Worm (Caenorhabditis elegans) whole organism, midembryonic: ENCODE results near the gene swt-4.
A peak's percentile ranks its signal among the peaks of the same experiment; 100 is the strongest.

Experiments used
- T22C8.4 ChIP-seq: fragments of 200-800 bp; sonication (Bioruptor generic); IDR thresholded peaks from 2 replicates; pipeline ENCODE4 v1.3.6; 2022; ENCODE audit warnings: missing genetic modification characterization, missing compliant biosample characterization
- cog-1 ChIP-seq: sonication (generic microtip); optimal IDR thresholded peaks from 2 replicates; lab custom pipeline; 2016; ENCODE audit warnings: missing genetic modification characterization, missing compliant biosample characterization
- flt-1 ChIP-seq: fragments of 200-800 bp; sonication (Bioruptor generic); IDR thresholded peaks from 2 replicates; pipeline ENCODE4 v1.3.6; 2022; ENCODE audit warnings: missing genetic modification characterization, missing compliant biosample characterization
- klf-2 ChIP-seq: fragments of 200-800 bp; sonication (Bioruptor generic); conservative IDR thresholded peaks from 2 replicates; pipeline ENCODE4 v1.3.6; 2022; ENCODE audit warnings: missing genetic modification reagents, missing genetic modification characterization, missing compliant biosample characterization
- med-1 ChIP-seq: sonication (generic microtip); optimal IDR thresholded peaks from 2 replicates; lab custom pipeline; 2017; ENCODE audit warnings: missing genetic modification characterization, mild to moderate bottlenecking, missing compliant biosample characterization, antibody characterized with exemption, missing genetic modification reagents; ENCODE audit not compliant: insufficient read depth
- ref-1 ChIP-seq: fragments of 200-800 bp; sonication (Bioruptor generic); conservative IDR thresholded peaks from 2 replicates; pipeline ENCODE4 v1.3.6; 2022; ENCODE audit warnings: missing genetic modification reagents, missing genetic modification characterization, missing compliant biosample characterization
- tab-1 ChIP-seq: fragments of 200-800 bp; sonication (Bioruptor generic); IDR thresholded peaks from 2 replicates; pipeline ENCODE4 v1.3.6; 2022; ENCODE audit warnings: missing genetic modification characterization, missing compliant biosample characterization
- ztf-23 ChIP-seq: fragments of 200-800 bp; sonication (Bioruptor generic); IDR thresholded peaks from 2 replicates; pipeline ENCODE4 v1.3.6; 2022; ENCODE audit warnings: missing genetic modification reagents, missing genetic modification characterization, missing compliant biosample characterization
- ztf-29 ChIP-seq: fragments of 200-800 bp; sonication (Bioruptor generic); IDR thresholded peaks from 2 replicates; pipeline ENCODE4 v1.3.6; 2022; ENCODE audit warnings: missing genetic modification reagents, missing genetic modification characterization, missing compliant biosample characterization

swt-4 gene

ce11 chrIII:10605049-10605448, 23.9 kb downstream of the swt-4 start, which contains the start of gene rabx-5:
TSS of gene rabx-5 (plus strand) at chrIII:10605349.
- no peak for TF ChIP-seq ztf-23 (GFP tag; lab: Robert Waterston, UW)
- no peak for TF ChIP-seq T22C8.4 (GFP tag; lab: Robert Waterston, UW)
- no peak for TF ChIP-seq cog-1 (tag; lab: Kevin White, UChicago)
- TF ChIP-seq ztf-29: no peak
- no peak for TF ChIP-seq ref-1
- TF ChIP-seq med-1 (GFP tag; lab: Kevin White, UChicago): no peak
- no peak for TF ChIP-seq flt-1
- TF ChIP-seq klf-2: no peak
- TF ChIP-seq tab-1 (GFP tag; lab: Robert Waterston, UW): no peak

ce11 chrIII:10604325-10604724, 24.6 kb downstream of the swt-4 start:
- no peak for TF ChIP-seq tab-1 (GFP tag; lab: Robert Waterston, UW)
- no peak for TF ChIP-seq ref-1
- TF ChIP-seq med-1 (GFP tag; lab: Kevin White, UChicago): no peak
- TF ChIP-seq ztf-23 (GFP tag; lab: Robert Waterston, UW): no peak
- TF ChIP-seq ztf-29: no peak
- TF ChIP-seq T22C8.4 (GFP tag; lab: Robert Waterston, UW): no peak
- no peak for TF ChIP-seq cog-1 (tag; lab: Kevin White, UChicago)
- TF ChIP-seq flt-1: no peak
- no peak for TF ChIP-seq klf-2

ce11 chrIII:10603248-10603647, 25.7 kb downstream of the swt-4 start, which contains the start of gene Y39A1A.2:
TSS of gene Y39A1A.2 (minus strand) at chrIII:10603566.
- no peak for TF ChIP-seq ztf-29
- TF ChIP-seq T22C8.4 (GFP tag; lab: Robert Waterston, UW): peak; percentile 43; the same call in 1 of the 2 replicates

ce11 chrIII:10600894-10601293, 28.0 kb downstream of the swt-4 start:
- TF ChIP-seq med-1 (GFP tag; lab: Kevin White, UChicago) (no peak), tab-1 (GFP tag; lab: Robert Waterston, UW) (no peak), cog-1 (tag; lab: Kevin White, UChicago) (no peak), ztf-23 (GFP tag; lab: Robert Waterston, UW) (no peak), flt-1 (no peak), ztf-29 (no peak), klf-2 (no peak)

- TF ChIP-seq cog-1 (tag; lab: Kevin White, UChicago) (no peak), ztf-23 (GFP tag; lab: Robert Waterston, UW) (no peak), klf-2 (no peak), med-1 (GFP tag; lab: Kevin White, UChicago) (no peak), tab-1 (GFP tag; lab: Robert Waterston, UW) (no peak), T22C8.4 (GFP tag; lab: Robert Waterston, UW) (no peak), flt-1 (no peak), ztf-29 (no peak), ref-1 (no peak)
These were observed 28.8 kb downstream of the swt-4 start, which contains the start of gene epg-6 for ce11 chrIII:10600138-10600626. TSS of gene epg-6 (minus strand) at chrIII:10600188.

DNA sequence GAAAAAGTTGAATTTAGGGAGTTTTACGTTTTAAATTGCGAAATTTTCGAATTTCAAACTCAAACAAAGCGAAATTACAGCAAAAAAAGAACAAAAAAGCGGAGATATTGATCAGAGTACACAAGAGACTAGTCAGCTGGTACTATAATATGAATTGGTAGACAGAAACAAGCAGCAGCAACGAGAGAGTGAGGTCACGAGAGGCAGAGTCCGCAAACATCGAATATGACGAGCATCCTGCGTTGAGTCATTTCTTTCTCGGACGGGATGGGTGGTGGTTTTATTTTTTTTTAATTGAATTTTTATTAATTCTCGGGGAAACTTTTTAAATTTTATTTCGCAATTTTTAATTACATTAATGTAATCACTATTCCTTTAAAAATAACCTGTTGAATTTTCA, 29.2 kb downstream of the swt-4 start:
- TF ChIP-seq klf-2 (no peak), med-1 (GFP tag; lab: Kevin White, UChicago) (no peak), cog-1 (tag; lab: Kevin White, UChicago) (no peak), tab-1 (GFP tag; lab: Robert Waterston, UW) (no peak), ztf-23 (GFP tag; lab: Robert Waterston, UW) (0 out of 2 replicates have a peak, but pooled peaks have one; percentile 9)

DNA sequence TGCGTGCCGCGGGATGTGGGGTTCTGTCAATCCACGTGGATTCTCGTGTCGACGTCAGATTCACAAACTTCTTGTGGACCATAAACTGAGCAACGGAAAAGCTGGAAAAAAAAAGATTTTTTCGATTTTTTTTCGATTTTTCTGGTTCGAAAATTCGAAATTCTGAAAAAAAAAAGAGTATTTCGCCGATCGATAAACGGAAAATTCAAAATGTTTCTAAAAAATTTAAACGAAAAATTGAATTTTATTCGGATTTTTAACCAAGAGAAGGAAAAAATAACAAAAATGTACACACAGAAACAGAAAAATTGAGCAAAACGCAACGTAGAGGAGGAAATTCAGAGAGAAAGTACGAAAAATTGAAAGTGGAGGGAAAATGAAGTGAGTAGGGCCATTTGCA, 32.6 kb downstream of the swt-4 start, which contains the start of gene Y39A1A.3:
Gene Y39A1A.3, minus strand, starts transcription at position 101 of the 400 bp plus-strand sequence.
- TF ChIP-seq T22C8.4 (GFP tag; lab: Robert Waterston, UW) (no peak), klf-2 (no peak), cog-1 (tag; lab: Kevin White, UChicago) (no peak), ref-1 (no peak), med-1 (GFP tag; lab: Kevin White, UChicago) (no peak), ztf-23 (GFP tag; lab: Robert Waterston, UW) (no peak), ztf-29 (no peak), tab-1 (GFP tag; lab: Robert Waterston, UW) (no peak), flt-1 (no peak)

- no peak for TF ChIP-seq tab-1 (GFP tag; lab: Robert Waterston, UW)
- TF ChIP-seq klf-2: no peak
- no peak for TF ChIP-seq ztf-23 (GFP tag; lab: Robert Waterston, UW)
- no peak for TF ChIP-seq ref-1
- no peak for TF ChIP-seq med-1 (GFP tag; lab: Kevin White, UChicago)
- no peak for TF ChIP-seq T22C8.4 (GFP tag; lab: Robert Waterston, UW)
- no peak for TF ChIP-seq ztf-29
- TF ChIP-seq cog-1 (tag; lab: Kevin White, UChicago): no peak
These were observed 33.9 kb downstream of the swt-4 start, which contains the start of gene Y45F3A.9 for ce11 chrIII:10595066-10595465. TSS of gene Y45F3A.9 (minus strand) at chrIII:10595166.

DNA sequence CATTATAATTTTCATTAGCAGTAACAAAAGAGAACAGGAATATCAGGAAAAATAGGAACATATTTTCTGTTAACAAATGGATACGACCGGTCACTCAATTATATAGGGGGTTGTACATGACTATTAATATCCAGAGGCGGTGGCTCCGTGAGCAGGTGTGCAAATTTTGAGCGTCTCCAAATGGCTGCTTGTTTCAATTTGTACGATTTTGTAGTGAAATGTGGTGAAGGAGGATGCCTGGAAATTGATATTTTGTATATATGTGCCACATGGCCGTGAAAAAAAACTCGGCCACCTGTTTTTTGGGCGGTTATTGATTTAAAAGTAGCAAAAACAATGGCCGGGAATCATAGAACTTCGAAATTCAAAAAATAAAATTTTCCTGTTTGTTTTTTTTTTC, 36.2 kb downstream of the swt-4 start, which contains the start of gene Y45F3A.8:
Gene Y45F3A.8, minus strand, starts transcription at position 101 of the 400 bp plus-strand sequence.
- no peak for TF ChIP-seq ztf-29
- no peak for TF ChIP-seq ztf-23 (GFP tag; lab: Robert Waterston, UW)

DNA sequence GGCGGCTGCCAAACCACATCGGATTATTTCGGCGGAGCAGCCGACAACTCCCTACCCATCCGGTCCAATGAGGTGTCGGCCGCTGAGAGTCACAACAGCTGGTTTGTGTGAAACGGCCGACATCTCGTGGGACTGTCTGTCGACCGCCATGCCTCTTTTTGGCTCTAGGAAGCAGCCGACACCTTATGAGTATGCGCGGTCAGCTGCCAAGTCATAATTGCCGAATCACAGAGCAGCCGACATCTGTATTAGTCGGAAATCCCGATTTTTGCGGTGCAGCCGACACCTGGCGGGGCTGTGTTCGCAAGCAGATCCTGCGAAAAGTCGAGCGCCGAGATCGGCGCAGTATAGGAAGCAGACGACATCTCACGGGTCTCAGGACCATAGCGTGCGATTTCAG, 36.9 kb downstream of the swt-4 start:
- TF ChIP-seq tab-1 (GFP tag; lab: Robert Waterston, UW) (no peak), klf-2 (no peak), ref-1 (no peak), med-1 (GFP tag; lab: Kevin White, UChicago) (no peak), T22C8.4 (GFP tag; lab: Robert Waterston, UW) (no peak), ztf-23 (GFP tag; lab: Robert Waterston, UW) (no peak), cog-1 (tag; lab: Kevin White, UChicago) (no peak), flt-1 (no peak), ztf-29 (no peak)
